Fruit fly (Drosophila melanogaster): ENCODE measurements around the gene CG33169.

CG33169 gene

DNA sequence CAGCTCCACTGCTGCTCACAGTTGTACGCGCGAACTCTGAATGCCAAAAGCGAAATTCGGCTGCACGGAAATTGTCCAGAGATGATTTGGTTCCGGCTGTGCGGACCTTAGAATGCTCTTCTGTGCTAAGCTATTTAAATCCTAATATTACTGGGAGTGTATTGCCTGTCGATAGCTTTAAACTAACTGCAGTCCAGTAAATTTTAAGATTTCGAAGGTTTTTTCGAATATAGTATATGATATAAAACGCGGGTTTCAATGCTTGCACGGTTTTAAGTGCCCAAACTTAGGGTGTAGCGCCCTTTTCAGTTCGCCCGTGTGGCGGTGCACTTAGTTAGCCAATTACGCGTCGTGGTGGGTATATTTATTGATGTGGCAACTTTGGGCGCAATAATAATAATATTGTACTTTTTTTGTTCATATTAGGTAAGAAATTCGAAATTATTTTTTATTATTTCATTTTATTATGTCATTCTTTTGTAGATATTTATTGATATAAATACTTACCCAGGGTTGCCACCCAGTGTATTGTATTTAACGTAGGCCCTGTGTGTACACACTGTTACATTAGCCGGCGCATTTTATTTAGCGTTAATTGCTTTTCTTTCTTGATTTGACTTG lies 15.2 kb downstream of the CG33169 start, which contains the start of the genes Chro and Ssl1:
TSS of gene Chro (minus strand) at position 262 of the 621 bp plus-strand sequence.
TSS of gene Ssl1 (plus strand) at position 367 of the 621 bp plus-strand sequence.
- no peak for TF ChIP-seq CG8478 (optimal IDR thresholded peaks at IDR 0.05)
- no peak for TF ChIP-seq CTCF (optimal IDR thresholded peaks at IDR 0.05)

DNA sequence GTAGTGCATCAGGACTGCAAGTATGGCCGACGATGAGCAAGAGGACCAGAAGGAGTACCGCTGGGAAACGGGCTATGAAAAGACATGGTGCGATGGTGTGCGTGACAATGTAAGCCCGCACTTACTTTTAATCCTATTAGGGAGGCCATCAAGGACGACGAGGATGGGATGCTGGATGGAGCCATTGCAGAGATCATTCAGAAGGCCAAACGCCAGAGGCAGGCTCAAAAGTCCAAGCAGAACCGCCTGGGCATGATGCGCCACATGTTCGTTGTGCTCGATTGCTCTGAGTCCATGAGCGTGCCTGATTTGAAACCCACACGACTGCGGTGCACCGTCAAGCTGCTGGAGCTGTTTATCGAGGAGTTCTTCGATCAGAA lies 15.7 kb downstream of the CG33169 start:
- TF ChIP-seq CTCF (optimal IDR thresholded peaks at IDR 0.05): no peak
- no peak for TF ChIP-seq CG8478 (optimal IDR thresholded peaks at IDR 0.05)

DNA sequence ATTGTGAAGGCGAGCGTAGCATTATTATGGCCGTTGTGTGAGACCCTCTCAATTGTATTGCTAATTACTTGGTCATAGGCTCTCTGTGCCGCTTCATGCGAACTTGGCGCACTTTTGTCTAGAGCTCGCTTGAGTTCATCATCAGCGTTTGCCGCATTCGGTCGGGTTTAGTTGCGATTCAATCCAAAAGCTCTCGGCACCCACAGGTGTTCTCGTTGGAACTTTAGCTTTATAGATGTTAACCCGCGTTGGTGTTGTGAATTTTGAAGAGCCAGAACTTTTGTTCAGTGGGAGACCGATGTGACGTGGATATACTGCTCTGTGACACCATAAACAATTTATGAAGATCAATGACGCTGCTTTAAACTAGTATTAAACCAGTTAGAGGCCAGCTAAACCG lies 17.2 kb downstream of the CG33169 start, which contains the start of gene slif:
TSS of gene slif (plus strand) at position 132 of the 400 bp plus-strand sequence.
- TF ChIP-seq CTCF (optimal IDR thresholded peaks at IDR 0.05): no peak
- no peak for TF ChIP-seq CG8478 (optimal IDR thresholded peaks at IDR 0.05)

DNA sequence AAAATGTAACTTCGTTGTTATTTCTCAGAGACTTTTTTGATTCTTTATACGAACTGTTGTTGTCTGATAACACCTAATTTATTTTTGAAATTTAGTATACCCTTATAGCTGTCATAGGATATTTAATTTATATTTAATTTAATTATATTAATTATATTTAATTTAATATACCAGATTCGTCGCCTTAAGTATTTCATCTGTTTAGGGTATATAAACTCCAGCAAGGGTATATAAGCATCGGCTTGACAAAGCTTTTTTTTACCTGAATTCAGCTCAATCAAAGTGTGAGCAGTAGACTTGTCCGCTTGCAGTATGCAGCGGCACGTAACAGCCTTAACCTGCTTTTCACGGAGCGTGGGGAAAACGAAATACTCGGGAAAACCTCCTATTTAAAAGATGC lies 20.0 kb downstream of the CG33169 start:
- TF ChIP-seq CG8478 (optimal IDR thresholded peaks at IDR 0.05) (no peak), CTCF (optimal IDR thresholded peaks at IDR 0.05) (no peak)

DNA sequence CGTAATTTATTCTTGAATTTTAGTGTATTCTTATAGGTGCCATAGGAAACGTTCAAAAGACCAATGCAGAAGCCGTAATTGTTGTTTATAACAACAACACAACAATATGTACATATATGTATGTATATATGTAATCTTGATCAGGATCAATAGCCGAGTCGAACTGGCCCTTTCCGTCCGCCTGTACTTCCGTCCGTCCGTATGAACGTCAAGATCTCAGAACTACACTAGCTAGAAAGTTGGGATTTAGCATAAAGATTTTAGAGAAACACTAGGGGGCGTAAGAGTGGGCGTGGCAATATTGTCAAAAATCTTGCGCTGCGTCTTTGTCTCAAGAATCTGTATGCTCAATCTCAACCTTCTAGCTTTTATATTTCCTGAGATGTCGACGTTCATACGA lies 20.8 kb downstream of the CG33169 start:
- TF ChIP-seq CTCF (optimal IDR thresholded peaks at IDR 0.05) (no peak), CG8478 (optimal IDR thresholded peaks at IDR 0.05) (no peak)

DNA sequence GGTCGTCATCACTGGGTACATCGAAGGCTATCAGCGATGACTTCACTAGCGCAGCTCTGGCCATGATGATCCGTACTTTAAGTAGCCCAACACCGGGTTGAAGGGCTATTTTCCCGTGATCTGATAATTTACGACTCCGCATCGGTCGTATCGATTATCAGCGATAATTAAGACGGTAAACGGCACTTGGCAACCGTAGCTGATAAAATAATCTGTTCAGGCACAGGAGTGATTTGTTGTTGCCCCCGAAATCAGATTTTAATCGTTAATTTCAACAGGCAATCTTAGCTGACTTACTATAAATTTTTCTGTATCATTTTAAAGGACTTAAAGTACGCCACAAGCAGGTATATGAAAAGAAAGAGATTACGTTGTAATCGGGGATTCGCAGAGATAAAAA lies 22.2 kb downstream of the CG33169 start:
- TF ChIP-seq CTCF (optimal IDR thresholded peaks at IDR 0.05) (no peak), CG8478 (optimal IDR thresholded peaks at IDR 0.05) (no peak)

DNA sequence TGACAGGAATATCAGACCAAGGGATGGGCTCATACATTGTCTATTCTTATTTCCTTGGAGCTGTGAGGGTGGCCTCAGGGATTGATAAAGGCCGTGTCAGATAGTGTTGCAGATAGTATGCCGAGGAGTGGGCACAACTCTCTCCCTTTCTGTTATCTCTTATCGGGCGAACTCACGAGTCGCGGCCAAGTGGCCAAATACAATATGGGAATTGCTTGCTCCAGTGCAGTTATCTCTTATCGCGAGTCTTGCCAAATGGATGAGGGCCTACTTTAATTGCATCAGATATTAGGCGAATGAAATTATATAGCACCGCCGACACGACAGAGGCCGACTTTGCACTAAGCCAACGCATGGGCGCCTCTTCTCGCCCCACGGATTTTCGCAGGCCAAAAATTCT lies 23.3 kb downstream of the CG33169 start:
- TF ChIP-seq CG8478 (optimal IDR thresholded peaks at IDR 0.05): no peak
- no peak for TF ChIP-seq CTCF (optimal IDR thresholded peaks at IDR 0.05)

DNA sequence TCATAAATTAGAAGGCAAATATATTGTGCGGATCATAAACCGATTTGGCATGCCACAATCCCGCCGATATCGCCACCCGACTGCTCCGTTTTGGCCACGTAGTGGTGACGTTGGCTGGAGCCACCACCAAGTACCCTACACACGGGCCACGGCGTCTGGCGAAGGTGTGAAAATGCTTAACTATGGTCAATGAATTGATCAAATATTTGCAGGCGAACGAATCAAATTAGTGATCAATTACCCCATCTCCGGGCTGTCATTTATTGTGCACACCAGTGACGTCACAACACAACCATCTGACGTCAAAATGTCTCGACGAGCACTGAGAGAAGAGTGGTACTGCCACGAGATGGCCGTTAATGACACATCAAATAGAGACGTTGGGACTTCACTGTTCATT lies 24.0 kb downstream of the CG33169 start:
- TF ChIP-seq CTCF (optimal IDR thresholded peaks at IDR 0.05) (no peak), CG8478 (optimal IDR thresholded peaks at IDR 0.05) (no peak)

DNA sequence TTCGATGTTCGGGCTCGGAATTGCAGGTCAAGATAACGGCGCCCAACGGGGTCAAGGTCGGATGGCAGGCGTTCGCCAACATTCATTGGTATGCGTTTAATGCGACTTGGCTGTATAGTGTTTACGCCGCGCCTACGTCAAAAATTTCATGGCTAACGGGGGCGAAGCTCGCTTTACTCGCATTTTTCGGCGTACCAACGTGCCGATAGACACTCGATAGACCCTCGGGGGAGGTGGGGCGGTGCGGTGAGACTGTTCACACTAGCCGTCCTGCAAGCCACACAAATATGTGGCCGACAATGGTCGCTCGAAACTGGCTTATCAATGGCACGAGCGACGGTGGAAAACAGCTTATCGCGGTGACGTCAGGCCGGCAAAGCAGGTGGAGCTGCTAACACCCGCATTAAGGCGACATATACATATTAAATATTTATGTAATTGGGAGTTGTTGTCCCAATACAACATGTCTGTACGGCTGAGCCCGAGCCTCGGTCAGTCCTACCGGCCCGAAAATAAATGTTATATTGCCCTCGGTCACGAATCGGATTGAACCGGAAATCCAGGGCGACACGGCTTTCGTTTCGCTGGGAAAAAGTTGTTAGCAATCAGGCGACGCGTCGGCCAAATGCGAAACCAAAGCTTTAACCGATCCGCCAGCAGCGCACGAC lies 25.1 kb downstream of the CG33169 start:
- no peak for TF ChIP-seq CTCF (optimal IDR thresholded peaks at IDR 0.05)
- no peak for TF ChIP-seq CG8478 (optimal IDR thresholded peaks at IDR 0.05)

DNA sequence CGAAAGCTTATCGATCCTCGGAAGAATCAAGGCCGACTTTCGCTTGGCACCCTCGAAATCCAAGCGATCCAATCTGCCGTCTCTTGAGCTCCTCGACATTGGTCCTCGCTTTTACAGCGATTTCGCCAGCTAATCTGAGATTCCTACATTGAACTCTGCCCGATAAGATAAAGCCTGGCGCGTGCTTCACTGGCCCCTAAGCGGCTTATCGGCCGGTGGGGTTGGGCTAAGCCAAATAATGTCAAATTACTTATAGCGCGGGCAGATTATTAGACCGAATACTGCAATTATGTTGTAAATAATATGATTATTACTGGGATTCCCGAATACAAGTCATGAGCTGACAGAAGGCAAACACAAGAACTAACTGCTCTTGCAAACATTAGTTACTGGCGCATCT lies 26.4 kb downstream of the CG33169 start:
- TF ChIP-seq CTCF (optimal IDR thresholded peaks at IDR 0.05) (no peak), CG8478 (optimal IDR thresholded peaks at IDR 0.05) (no peak)

DNA sequence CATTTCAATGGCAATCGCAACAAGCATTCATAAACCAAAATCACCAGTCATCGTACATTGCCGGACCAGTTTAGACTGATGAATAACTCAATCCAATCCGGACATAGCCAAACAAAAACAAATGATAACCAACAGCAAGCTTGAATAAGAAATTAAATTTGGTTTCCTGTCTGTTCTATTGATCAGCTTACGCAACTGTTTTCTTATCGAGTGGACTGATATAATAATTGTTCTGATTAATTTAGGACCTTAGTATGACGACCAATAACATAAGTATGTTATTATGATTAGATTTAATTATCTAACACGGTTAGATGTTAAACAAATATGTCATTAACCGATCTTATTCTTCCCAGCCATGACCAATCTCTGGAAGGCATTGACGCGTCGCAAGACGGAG lies 27.3 kb downstream of the CG33169 start:
- no peak for TF ChIP-seq CTCF (optimal IDR thresholded peaks at IDR 0.05)
- TF ChIP-seq CG8478 (optimal IDR thresholded peaks at IDR 0.05): no peak

DNA sequence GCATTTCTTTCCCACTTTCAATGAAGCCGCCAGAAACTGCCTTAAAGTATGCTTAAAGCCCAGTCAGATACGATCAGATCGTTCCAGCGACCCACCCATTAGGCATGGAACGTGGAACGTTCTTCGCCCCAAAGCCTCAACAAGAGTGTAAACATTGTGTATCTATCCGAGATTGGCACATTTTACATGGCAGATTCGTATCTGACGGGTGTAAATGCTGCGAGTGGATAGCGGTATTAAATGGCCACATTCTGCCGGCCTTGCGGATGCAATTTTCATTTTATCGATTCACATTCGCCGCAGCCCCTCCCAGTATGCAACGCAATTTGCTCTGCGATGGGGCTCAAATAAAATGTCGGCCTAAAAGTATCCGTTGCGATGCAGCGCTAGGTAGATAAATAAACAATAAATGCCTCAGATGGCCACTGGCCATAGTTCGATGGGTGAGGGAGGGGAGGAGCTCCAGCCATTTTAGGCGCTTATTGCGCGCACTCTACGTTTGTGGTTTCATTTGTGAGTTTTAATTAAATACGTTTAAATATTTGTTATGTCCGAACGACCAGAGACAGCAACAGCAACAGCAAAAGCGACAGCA lies 31.1 kb downstream of the CG33169 start:
- TF ChIP-seq CTCF (optimal IDR thresholded peaks at IDR 0.05) (peak; percentile 0 to 31), CG8478 (optimal IDR thresholded peaks at IDR 0.05) (no peak)

DNA sequence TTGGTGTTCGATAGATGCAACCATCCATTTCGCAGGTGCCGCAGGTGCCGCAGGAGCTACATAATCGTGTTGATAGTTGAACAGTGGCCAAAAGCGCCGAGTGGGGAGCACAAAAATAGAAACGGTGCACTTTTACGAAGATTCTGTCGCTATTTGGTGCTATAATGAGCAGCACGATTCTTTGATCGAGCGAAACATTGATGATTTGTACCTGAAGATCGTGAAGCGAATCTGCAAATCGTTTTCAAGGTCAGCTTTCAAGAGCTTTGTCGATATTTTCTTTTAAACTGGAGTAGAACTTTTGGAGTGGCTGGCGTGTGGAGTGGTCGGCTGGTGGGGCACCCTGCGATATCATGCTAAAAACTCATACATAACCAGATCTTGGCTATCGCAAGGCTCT lies 34.8 kb downstream of the CG33169 start, which contains the start of gene CG11131:
TSS of gene CG11131 (plus strand) at position 301 of the 400 bp plus-strand sequence.
- no peak for TF ChIP-seq CTCF (optimal IDR thresholded peaks at IDR 0.05)
- no peak for TF ChIP-seq CG8478 (optimal IDR thresholded peaks at IDR 0.05)

DNA sequence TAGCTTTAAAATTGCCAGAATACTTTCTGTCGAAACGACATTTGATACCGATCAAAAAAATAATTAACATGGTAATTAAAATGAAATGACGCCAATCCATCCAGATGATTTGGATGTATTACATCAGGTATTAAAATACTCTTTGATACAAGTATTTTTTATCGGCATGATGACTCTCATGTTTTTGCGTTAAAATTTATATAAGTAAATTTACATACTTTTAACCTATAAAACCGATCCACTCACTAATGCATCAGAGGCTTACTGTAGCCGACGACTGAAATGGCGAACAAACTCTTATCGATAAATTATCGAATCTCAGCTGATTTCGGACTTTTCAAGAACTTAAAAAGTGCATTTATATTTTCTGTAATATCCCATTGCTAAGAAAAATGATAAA lies 37.9 kb downstream of the CG33169 start, which contains the start of gene BoYb:
TSS of gene BoYb (plus strand) at position 301 of the 400 bp plus-strand sequence.
- TF ChIP-seq CTCF (optimal IDR thresholded peaks at IDR 0.05) (no peak), CG8478 (optimal IDR thresholded peaks at IDR 0.05) (no peak)

DNA sequence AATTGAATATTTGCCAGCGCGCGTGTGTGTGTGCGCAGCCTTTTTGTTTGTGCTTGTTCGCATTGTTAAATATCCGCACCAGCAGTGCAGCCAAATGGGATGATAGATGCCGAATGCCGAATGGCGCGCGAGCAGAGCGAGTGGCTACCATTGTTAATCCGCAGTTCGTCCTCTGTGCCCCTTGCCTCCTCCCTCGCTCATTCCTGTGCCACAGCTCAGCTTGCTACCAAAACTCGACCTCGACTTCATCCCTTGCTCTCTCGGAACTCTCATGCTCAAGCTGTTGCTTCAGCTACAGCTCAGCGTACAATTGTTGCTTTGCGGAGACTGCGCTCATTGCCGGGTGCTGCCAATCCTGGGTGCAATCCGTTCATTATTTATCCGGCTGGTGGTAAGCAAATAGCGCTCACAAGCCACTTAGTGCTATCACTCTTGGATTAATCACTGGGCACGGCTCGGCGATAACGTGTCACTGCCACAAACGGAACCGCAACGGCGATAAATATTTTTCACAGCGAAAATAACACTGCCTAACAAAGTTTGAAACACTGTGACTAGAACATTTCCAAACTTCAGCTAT lies 45.8 kb downstream of the CG33169 start:
- TF ChIP-seq CG8478 (optimal IDR thresholded peaks at IDR 0.05) (no peak), CTCF (optimal IDR thresholded peaks at IDR 0.05) (no peak)

Data from S2 (cell line).